Fruit fly (Drosophila melanogaster) whole organism, embryonic: Measurements from ENCODE around the gene CG43954.

Experiments used
- Atf3 ChIP-seq: fragments of 200-800 bp; sonication (Bioruptor generic); optimal IDR thresholded peaks from 3 replicates; lab custom pipeline; 2016; ENCODE audit warnings: missing biosample characterization, missing genetic modification characterization
- Atf6 ChIP-seq: fragments of 200-800 bp; sonication (Bioruptor generic); IDR thresholded peaks from 2 replicates; pipeline ENCODE4 v1.3.6; 2022; ENCODE audit warnings: missing biosample characterization, missing genetic modification characterization
- BtbVII ChIP-seq: fragments of 200-800 bp; sonication (Bioruptor generic); optimal IDR thresholded peaks from 3 replicates; lab custom pipeline; 2017; ENCODE audit warnings: missing biosample characterization, mild to moderate bottlenecking, missing genetic modification characterization
- CG10147 ChIP-seq: fragments of 200-800 bp; sonication (Bioruptor generic); optimal IDR thresholded peaks from 2 replicates; lab custom pipeline; 2019; ENCODE audit warnings: missing biosample characterization, mild to moderate bottlenecking, missing genetic modification characterization, moderate library complexity
- CG10209 ChIP-seq: fragments of 200-800 bp; sonication (Bioruptor generic); optimal IDR thresholded peaks from 3 replicates; lab custom pipeline; 2017; ENCODE audit warnings: missing biosample characterization, mild to moderate bottlenecking, missing genetic modification characterization, missing genetic modification reagents
- CG10321 ChIP-seq: fragments of 200-800 bp; sonication (Bioruptor generic); IDR thresholded peaks from 2 replicates; pipeline ENCODE4 v1.3.6; 2022; ENCODE audit warnings: missing biosample characterization, missing genetic modification characterization
- CG10654 ChIP-seq: fragments of 200-800 bp; sonication (Bioruptor generic); optimal IDR thresholded peaks from 2 replicates; lab custom pipeline; 2016; ENCODE audit warnings: missing biosample characterization, missing genetic modification characterization
- CG10959 ChIP-seq: fragments of 200-800 bp; sonication (Bioruptor generic); IDR thresholded peaks from 2 replicates; pipeline ENCODE4 v1.3.6; 2022; ENCODE audit warnings: missing biosample characterization, missing genetic modification characterization
- CG11398 ChIP-seq: fragments of 200-800 bp; sonication (Bioruptor generic); optimal IDR thresholded peaks from 2 replicates; lab custom pipeline; 2016; ENCODE audit warnings: missing biosample characterization, missing genetic modification characterization
- CG13296 ChIP-seq: fragments of 200-800 bp; sonication (Bioruptor generic); optimal IDR thresholded peaks from 3 replicates; lab custom pipeline; 2018; ENCODE audit warnings: missing biosample characterization, mild to moderate bottlenecking, missing genetic modification characterization
- CG17359 ChIP-seq: fragments of 200-800 bp; sonication (Bioruptor generic); optimal IDR thresholded peaks from 3 replicates; lab custom pipeline; 2018; ENCODE audit warnings: missing biosample characterization, mild to moderate bottlenecking, missing genetic modification characterization, moderate library complexity
- CG17361 ChIP-seq: fragments of 200-800 bp; sonication (Bioruptor generic); IDR thresholded peaks from 3 replicates; pipeline ENCODE4 v1.3.6; 2022; ENCODE audit warnings: missing biosample characterization, missing genetic modification characterization
- CG17912 ChIP-seq: fragments of 200-800 bp; sonication (Bioruptor generic); optimal IDR thresholded peaks from 2 replicates; lab custom pipeline; 2018; ENCODE audit warnings: missing biosample characterization, mild to moderate bottlenecking, missing genetic modification characterization
- CG2129 ChIP-seq: fragments of 200-800 bp; sonication (Bioruptor generic); IDR thresholded peaks from 2 replicates; pipeline ENCODE4 v1.3.6; 2022; ENCODE audit warnings: missing biosample characterization, missing genetic modification characterization; ENCODE audit not compliant: partially characterized antibody
- CG2199 ChIP-seq: fragments of 200-800 bp; sonication (Bioruptor generic); IDR thresholded peaks from 3 replicates; pipeline ENCODE4 v1.3.6; 2022; ENCODE audit warnings: missing biosample characterization, missing genetic modification characterization
- CG30431 ChIP-seq: fragments of 200-800 bp; sonication (Bioruptor generic); optimal IDR thresholded peaks from 2 replicates; lab custom pipeline; 2017; ENCODE audit warnings: missing biosample characterization, missing genetic modification characterization
- CG32772 ChIP-seq: fragments of 200-800 bp; sonication (Bioruptor generic); IDR thresholded peaks from 2 replicates; pipeline ENCODE4 v1.3.6; 2022; ENCODE audit warnings: missing biosample characterization, missing genetic modification characterization
- CG3726 ChIP-seq: fragments of 200-800 bp; sonication (Bioruptor generic); IDR thresholded peaks from 3 replicates; pipeline ENCODE4, ENCODE4 v1.3.6; 2022; ENCODE audit warnings: missing biosample characterization, missing genetic modification characterization
- CG4282 ChIP-seq: fragments of 200-800 bp; sonication (Bioruptor generic); optimal IDR thresholded peaks from 2 replicates; lab custom pipeline; 2016; ENCODE audit warnings: missing biosample characterization, missing genetic modification characterization
- CG5953 ChIP-seq: fragments of 200-800 bp; sonication (Bioruptor generic); IDR thresholded peaks from 2 replicates; pipeline ENCODE4 v1.3.6; 2022; ENCODE audit warnings: missing biosample characterization, missing genetic modification characterization
- CG6689 ChIP-seq: fragments of 200-800 bp; sonication (Bioruptor generic); IDR thresholded peaks from 2 replicates; pipeline ENCODE4 v1.3.6; 2022; ENCODE audit warnings: missing biosample characterization, missing genetic modification characterization
- CG7271 ChIP-seq: fragments of 200-800 bp; sonication (Bioruptor generic); optimal IDR thresholded peaks from 2 replicates; lab custom pipeline; 2018; ENCODE audit warnings: missing biosample characterization, mild to moderate bottlenecking, missing genetic modification characterization, moderate library complexity
- CG7357 ChIP-seq: fragments of 200-800 bp; sonication (Bioruptor generic); IDR thresholded peaks from 3 replicates; pipeline ENCODE4 v1.3.6; 2022; ENCODE audit warnings: missing biosample characterization, missing genetic modification characterization
- CG7786 ChIP-seq: fragments of 200-800 bp; sonication (Bioruptor generic); optimal IDR thresholded peaks from 2 replicates; lab custom pipeline; 2016; ENCODE audit warnings: missing biosample characterization, missing genetic modification characterization
- CG8359 ChIP-seq: fragments of 200-800 bp; sonication (Bioruptor generic); optimal IDR thresholded peaks from 2 replicates; lab custom pipeline; 2017; ENCODE audit warnings: missing biosample characterization, mild to moderate bottlenecking, missing genetic modification characterization, borderline replicate concordance
- ERR ChIP-seq: fragments of 200-800 bp; sonication (Bioruptor generic); optimal IDR thresholded peaks from 2 replicates; lab custom pipeline; 2016; ENCODE audit warnings: missing biosample characterization, missing genetic modification characterization
- GATAe ChIP-seq: fragments of 200-800 bp; sonication (Bioruptor generic); conservative IDR thresholded peaks from 2 replicates; pipeline ENCODE4 v1.3.6; 2022; ENCODE audit warnings: missing biosample characterization, missing genetic modification characterization
- Hmx ChIP-seq: fragments of 200-800 bp; sonication (Bioruptor generic); optimal IDR thresholded peaks from 2 replicates; lab custom pipeline; 2016; ENCODE audit warnings: missing biosample characterization, missing genetic modification characterization
- Lhr ChIP-seq: fragments of 200-800 bp; sonication (Bioruptor generic); optimal IDR thresholded peaks from 3 replicates; lab custom pipeline; 2017; ENCODE audit warnings: mild to moderate bottlenecking, missing biosample characterization, missing genetic modification reagents, missing genetic modification characterization
- Med ChIP-seq: fragments of 200-800 bp; sonication (Bioruptor generic); peaks from one replicate; lab custom pipeline; 2016; ENCODE audit warnings: missing biosample characterization, missing genetic modification characterization, mild to moderate bottlenecking, inconsistent platforms, moderate library complexity
- Mes4 ChIP-seq: fragments of 200-800 bp; sonication (Bioruptor generic); optimal IDR thresholded peaks from 2 replicates; lab custom pipeline; 2016; ENCODE audit warnings: missing biosample characterization, missing genetic modification characterization
- Pdp1 ChIP-seq, 2 experiments: fragments of 200-800 bp; sonication (Bioruptor generic); optimal IDR thresholded peaks; 3 replicates each; lab custom pipeline; 2016; ENCODE audit warnings: missing biosample characterization in 2 of 2, missing genetic modification characterization in 2 of 2, mild to moderate bottlenecking in 1 of 2, moderate library complexity in 1 of 2
- Scr ChIP-seq: fragments of 200-800 bp; sonication (Bioruptor generic); IDR thresholded peaks from 2 replicates; pipeline ENCODE4 v1.3.6; 2022; ENCODE audit warnings: missing biosample characterization, missing genetic modification characterization; ENCODE audit not compliant: partially characterized antibody
- Ssrp ChIP-seq: fragments of 200-800 bp; sonication (Bioruptor generic); optimal IDR thresholded peaks from 2 replicates; lab custom pipeline; 2018; ENCODE audit warnings: missing biosample characterization, mild to moderate bottlenecking, missing genetic modification characterization, moderate library complexity
- Stat92E ChIP-seq, 3 experiments: fragments of >200 bp in 2 of 3; fragments of 200-800 bp in 1 of 3; sonication (Bioruptor generic) in 1 of 3; optimal IDR thresholded peaks; 2 replicates each; lab custom pipeline; 2017 to 2019; ENCODE audit warnings: missing biosample characterization in 3 of 3, missing genetic modification characterization in 3 of 3, mild to moderate bottlenecking in 1 of 3, moderate library complexity in 1 of 3
- abd-A ChIP-seq: fragments of 200-800 bp; sonication (Bioruptor generic); optimal IDR thresholded peaks from 3 replicates; lab custom pipeline; 2019; ENCODE audit warnings: missing biosample characterization, mild to moderate bottlenecking, missing genetic modification characterization, moderate library complexity
- br ChIP-seq: fragments of >200 bp; optimal IDR thresholded peaks from 2 replicates; lab custom pipeline; 2017
- emc ChIP-seq: fragments of 200-800 bp; sonication (Bioruptor generic); optimal IDR thresholded peaks from 2 replicates; lab custom pipeline; 2016; ENCODE audit warnings: missing biosample characterization, missing genetic modification characterization
- gcm ChIP-seq: fragments of 200-800 bp; sonication (Bioruptor generic); optimal IDR thresholded peaks from 2 replicates; lab custom pipeline; 2019; ENCODE audit warnings: missing biosample characterization, mild to moderate bottlenecking, missing genetic modification characterization, moderate library complexity
- grn ChIP-seq: fragments of 200-800 bp; sonication (Bioruptor generic); optimal IDR thresholded peaks from 3 replicates; lab custom pipeline; 2017; ENCODE audit warnings: missing biosample characterization, missing genetic modification characterization
- hbn ChIP-seq: fragments of 200-800 bp; sonication (Bioruptor generic); IDR thresholded peaks from 2 replicates; pipeline ENCODE4 v1.3.6; 2022; ENCODE audit warnings: missing biosample characterization, missing genetic modification characterization; ENCODE audit not compliant: partially characterized antibody
- lov ChIP-seq, 2 experiments: fragments of 200-800 bp in 1 of 2; fragments of >200 bp in 1 of 2; sonication (Bioruptor generic) in 1 of 2; IDR thresholded peaks in 1 of 2; optimal IDR thresholded peaks in 1 of 2; 2 replicates in 1 of 2; 3 replicates in 1 of 2; pipeline versions ENCODE4 v1.3.6 to Lab custom; 2017 to 2022; ENCODE audit warnings: missing biosample characterization in 1 of 2, missing genetic modification characterization in 1 of 2
- peb ChIP-seq: fragments of 200-800 bp; sonication (Bioruptor generic); IDR thresholded peaks from 2 replicates; pipeline ENCODE4 v1.3.6; 2022; ENCODE audit warnings: missing biosample characterization, missing genetic modification characterization
- schlank ChIP-seq: fragments of 200-800 bp; sonication (Bioruptor generic); optimal IDR thresholded peaks from 2 replicates; lab custom pipeline; 2018; ENCODE audit warnings: missing biosample characterization, mild to moderate bottlenecking, missing genetic modification characterization
- sd ChIP-seq: fragments of 200-800 bp; sonication (Bioruptor generic); optimal IDR thresholded peaks from 3 replicates; lab custom pipeline; 2018; ENCODE audit warnings: missing biosample characterization, mild to moderate bottlenecking, missing genetic modification characterization, moderate library complexity
- seq ChIP-seq: fragments of 200-800 bp; sonication (Bioruptor generic); IDR thresholded peaks from 2 replicates; pipeline ENCODE4 v1.3.6; 2022; ENCODE audit warnings: missing biosample characterization, missing genetic modification characterization
- sim ChIP-seq: fragments of 200-800 bp; sonication (Bioruptor generic); IDR thresholded peaks from 2 replicates; pipeline ENCODE4 v1.3.6; 2022; ENCODE audit warnings: missing biosample characterization, missing genetic modification characterization
- slbo ChIP-seq: fragments of 200-800 bp; sonication (Bioruptor generic); IDR thresholded peaks from 2 replicates; pipeline ENCODE4 v1.3.6; 2022; ENCODE audit warnings: missing biosample characterization, missing genetic modification characterization
- ttk ChIP-seq: fragments of 200-800 bp; sonication (Bioruptor generic); IDR thresholded peaks from 2 replicates; pipeline ENCODE4 v2.1.2; 2022; ENCODE audit warnings: missing biosample characterization, missing genetic modification characterization

The CG43954 gene

dm6 chr3L:16641094-16641493 is 70.4 kb downstream of the CG43954 start:
- peak; percentile 27 for TF ChIP-seq sd (tag; lab: Kevin White, UChicago)
- peak; percentile 51 for TF ChIP-seq abd-A (tag; lab: Kevin White, UChicago)
- no peak for TF ChIP-seq CG7357 (GFP tag; lab: Robert Waterston, UW)
- TF ChIP-seq CG13296 (GFP tag; lab: Kevin White, UChicago) = no peak
- TF ChIP-seq Pdp1 (GFP tag; optimal IDR thresholded peaks at IDR 0.05; lab: Kevin White, UChicago) = peak in 1 of 2 experiments; percentile 20
- TF ChIP-seq Ssrp (tag; lab: Kevin White, UChicago) = no peak
- peak; percentile 52 for TF ChIP-seq gcm (GFP tag; lab: Kevin White, UChicago)
- peak; percentile 31 for TF ChIP-seq Med (GFP tag; lab: Kevin White, UChicago)
- no peak for TF ChIP-seq Hmx (GFP tag; lab: Kevin White, UChicago)
- no peak for TF ChIP-seq CG17912 (GFP tag; lab: Kevin White, UChicago)
- TF ChIP-seq CG2199 (GFP tag; lab: Robert Waterston, UW) = 0 out of 3 replicates have a peak, but pooled peaks have one; percentile 14

- no peak for TF ChIP-seq sim (GFP tag; lab: Robert Waterston, UW)
- TF ChIP-seq CG17361 (GFP tag; lab: Robert Waterston, UW) = peak; percentile 58; the same call in 1 of the 3 replicates
- TF ChIP-seq grn (GFP tag; lab: Kevin White, UChicago) = no peak
- no peak for TF ChIP-seq CG5953
- no peak for TF ChIP-seq ttk
- no peak for TF ChIP-seq GATAe (GFP tag; lab: Robert Waterston, UW)
- no peak for TF ChIP-seq lov (optimal IDR thresholded peaks at IDR 0.05; lab: Kevin White, UChicago)
- no peak; the same call in 2 of the 3 replicates for TF ChIP-seq lov (GFP tag; IDR thresholded peaks at IDR 0.05; lab: Robert Waterston, UW)
- no peak for TF ChIP-seq hbn (GFP tag; lab: Robert Waterston, UW)
- no peak for TF ChIP-seq ERR (GFP tag; lab: Kevin White, UChicago)
- no peak for TF ChIP-seq Scr (GFP tag; lab: Robert Waterston, UW)
- TF ChIP-seq peb = no peak
- TF ChIP-seq schlank = no peak
- TF ChIP-seq CG7786 (GFP tag; lab: Kevin White, UChicago) = no peak
- TF ChIP-seq CG30431 (GFP tag; lab: Kevin White, UChicago) = no peak
- no peak for TF ChIP-seq CG10147 (GFP tag; lab: Kevin White, UChicago)
- TF ChIP-seq CG3726 = no peak
- no peak for TF ChIP-seq CG11398 (GFP tag; lab: Kevin White, UChicago)
- no peak for TF ChIP-seq seq (GFP tag; lab: Robert Waterston, UW)
- TF ChIP-seq Mes4 (GFP tag; lab: Kevin White, UChicago) = no peak
- TF ChIP-seq CG7271 (tag; lab: Kevin White, UChicago) = peak; percentile 66
- TF ChIP-seq CG32772 = no peak
- TF ChIP-seq br (lab: Kevin White, UChicago) = no peak
- peak; percentile 47 for TF ChIP-seq CG17359 (tag; lab: Kevin White, UChicago)
- no peak for TF ChIP-seq CG2129 (GFP tag; lab: Robert Waterston, UW)
- TF ChIP-seq slbo = no peak
- TF ChIP-seq emc (GFP tag; lab: Kevin White, UChicago) = no peak
- TF ChIP-seq BtbVII (GFP tag; lab: Kevin White, UChicago) = no peak
- no peak for TF ChIP-seq Atf3 (GFP tag; lab: Kevin White, UChicago)
- TF ChIP-seq CG10654 (GFP tag; lab: Kevin White, UChicago) = peak; percentile 22
- TF ChIP-seq CG8359 (GFP tag; lab: Kevin White, UChicago) = peak; percentile 53
- TF ChIP-seq CG4282 (GFP tag; lab: Kevin White, UChicago) = no peak
- peak; percentile 44 for TF ChIP-seq CG10209 (GFP tag; lab: Kevin White, UChicago)
- no peak for TF ChIP-seq CG6689 (GFP tag; lab: Robert Waterston, UW)
- peak; percentile 38 for TF ChIP-seq Lhr (GFP tag; lab: Kevin White, UChicago)
- TF ChIP-seq Stat92E (GFP tag; optimal IDR thresholded peaks at IDR 0.05; lab: Kevin White, UChicago) = no peak
- TF ChIP-seq CG10959 (GFP tag; lab: Robert Waterston, UW) = no peak
- no peak for TF ChIP-seq Atf6 (GFP tag; lab: Robert Waterston, UW)
- TF ChIP-seq CG10321 (GFP tag; lab: Robert Waterston, UW) = no peak
These were observed 70.9 kb downstream of the CG43954 start for dm6 chr3L:16640509-16641068.
